5 fruit fly cellular contexts compared by ENCODE assay signal in the genomic region with DNA sequence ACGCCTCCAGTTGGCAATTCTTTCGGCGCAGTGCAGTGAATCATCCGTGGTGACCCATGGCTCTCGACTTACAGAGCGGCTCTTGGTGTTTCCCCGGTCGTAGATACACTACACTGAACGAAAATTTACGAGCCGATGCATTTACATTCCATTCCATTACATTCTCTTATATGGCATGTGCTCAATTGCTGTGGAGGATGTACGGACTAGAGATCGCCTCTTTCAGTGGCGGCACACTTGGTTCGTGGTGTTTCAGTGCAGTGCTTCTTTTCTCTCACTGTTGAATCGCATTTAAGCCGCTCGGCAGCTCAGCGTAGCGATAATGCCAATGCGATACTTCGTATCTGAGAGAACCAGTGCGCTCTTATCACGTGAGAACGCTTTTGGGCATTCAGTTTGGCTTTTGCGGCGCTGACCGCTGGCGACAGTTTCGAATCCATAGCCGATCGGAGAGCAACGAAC.
TF ChIP-seq lines count a peak whose summit lies in the region.

A gene (plus strand): TSS at position 412 of the 462 bp plus-strand sequence.

- no peak for TF ChIP-seq CTCF in whole organism, embryonic (GFP tag; optimal IDR thresholded peaks at IDR 0.05; lab: Kevin White, UChicago)

TF ChIP-seq in whole organism, adult, 20 proteins besides CTCF, POLR2A, EP300 and RAD21 (continues in another document):
- TF ChIP-seq CG14711 (tag; optimal IDR thresholded peaks at IDR 0.05; lab: Kevin White, UChicago), result peak; percentile 27
- TF ChIP-seq CG5204 (GFP tag; optimal IDR thresholded peaks at IDR 0.05; lab: Kevin White, UChicago), result no peak
- peak; percentile 76 for TF ChIP-seq CG33017 (tag; optimal IDR thresholded peaks at IDR 0.05; lab: Kevin White, UChicago)
- peak; percentile 68 for TF ChIP-seq bab1 (GFP tag; optimal IDR thresholded peaks at IDR 0.05; lab: Kevin White, UChicago)
- TF ChIP-seq CG12768 (GFP tag; optimal IDR thresholded peaks at IDR 0.05; lab: Kevin White, UChicago), result no peak
- peak; percentile 65 for TF ChIP-seq Hr96 (GFP tag; optimal IDR thresholded peaks at IDR 0.05; lab: Kevin White, UChicago)
- TF ChIP-seq cnc (optimal IDR thresholded peaks at IDR 0.05; lab: Kevin White, UChicago), result no peak
- peak; percentile 73 for TF ChIP-seq CG7101 (tag; optimal IDR thresholded peaks at IDR 0.05; lab: Kevin White, UChicago)
- TF ChIP-seq Crg-1 (GFP tag; optimal IDR thresholded peaks at IDR 0.05; lab: Kevin White, UChicago), result peak; percentile 60
- peak; percentile 10 for TF ChIP-seq pad (GFP tag; optimal IDR thresholded peaks at IDR 0.05; lab: Kevin White, UChicago)
- peak; percentile 2 for TF ChIP-seq cic (GFP tag; optimal IDR thresholded peaks at IDR 0.05; lab: Kevin White, UChicago)
- peak; percentile 63 for TF ChIP-seq Mnt (GFP tag; optimal IDR thresholded peaks at IDR 0.05; lab: Kevin White, UChicago)
- peak; percentile 69 for TF ChIP-seq CG11617 (GFP tag; optimal IDR thresholded peaks at IDR 0.05; lab: Kevin White, UChicago)
- peak; percentile 6 for TF ChIP-seq toe (GFP tag; optimal IDR thresholded peaks at IDR 0.05; lab: Kevin White, UChicago)
- TF ChIP-seq tj (GFP tag; optimal IDR thresholded peaks at IDR 0.05; lab: Kevin White, UChicago), result peak; percentile 60
- TF ChIP-seq CG7045 (GFP tag; optimal IDR thresholded peaks at IDR 0.05; lab: Kevin White, UChicago), result no peak
- no peak for TF ChIP-seq kay (GFP tag; lab: Kevin White, UChicago; ENCODE audit: borderline replicate concordance)

TF ChIP-seq in whole organism, embryonic, 481 proteins besides CTCF, POLR2A, EP300 and RAD21 (continues in another document):
- TF ChIP-seq CG18599 (GFP tag; optimal IDR thresholded peaks at IDR 0.05; lab: Kevin White, UChicago) (peak; percentile 36), CG1602 (GFP tag; optimal IDR thresholded peaks at IDR 0.05; lab: Kevin White, UChicago) (peak; percentile 12), CG8765 (GFP tag; IDR thresholded peaks at IDR 0.05; lab: Robert Waterston, UW) (no peak), CG11085 (GFP tag; IDR thresholded peaks at IDR 0.05; lab: Robert Waterston, UW) (no peak), CG1529 (GFP tag; optimal IDR thresholded peaks at IDR 0.05; lab: Kevin White, UChicago) (peak; percentile 12), CG43689 (GFP tag; IDR thresholded peaks at IDR 0.05; lab: Robert Waterston, UW) (no peak), CG3995 (GFP tag; optimal IDR thresholded peaks at IDR 0.05; lab: Kevin White, UChicago) (no peak), chm (GFP tag; IDR thresholded peaks at IDR 0.05; lab: Robert Waterston, UW) (peak; percentile 62; the same call in 1 of the 2 replicates), D19A (tag; optimal IDR thresholded peaks at IDR 0.05; lab: Kevin White, UChicago) (no peak), dan (GFP tag; IDR thresholded peaks at IDR 0.05; lab: Robert Waterston, UW) (no peak), gcm (GFP tag; optimal IDR thresholded peaks at IDR 0.05; lab: Kevin White, UChicago) (no peak), CG17568 (GFP tag; optimal IDR thresholded peaks at IDR 0.05; lab: Kevin White, UChicago) (no peak), HLHmδ (GFP tag; optimal IDR thresholded peaks at IDR 0.05; lab: Kevin White, UChicago) (no peak), Atf3 (GFP tag; optimal IDR thresholded peaks at IDR 0.05; lab: Kevin White, UChicago) (peak; percentile 20), bsh (GFP tag; optimal IDR thresholded peaks at IDR 0.05; lab: Kevin White, UChicago) (peak; percentile 17 to 70), CG2199 (GFP tag; IDR thresholded peaks at IDR 0.05; lab: Robert Waterston, UW) (no peak), Ets97D (GFP tag; optimal IDR thresholded peaks at IDR 0.05; lab: Kevin White, UChicago) (no peak), hbn (GFP tag; IDR thresholded peaks at IDR 0.05; lab: Robert Waterston, UW; ENCODE audit: partially characterized antibody) (no peak)

TF ChIP-seq in whole organism, prepupa, 60 proteins besides CTCF, POLR2A, EP300 and RAD21 (continues in another document):
- peak; percentile 68 for TF ChIP-seq Eip93F (GFP tag; optimal IDR thresholded peaks at IDR 0.05; lab: Kevin White, UChicago)
- TF ChIP-seq Smox (GFP tag; optimal IDR thresholded peaks at IDR 0.05; lab: Kevin White, UChicago), result peak; percentile 82
- TF ChIP-seq Eip78C (GFP tag; lab: Kevin White, UChicago), result peak; percentile 91
- TF ChIP-seq net (GFP tag; optimal IDR thresholded peaks at IDR 0.05; lab: Kevin White, UChicago), result peak; percentile 69
- peak; percentile 87 for TF ChIP-seq Sox14 (GFP tag; optimal IDR thresholded peaks at IDR 0.05; lab: Kevin White, UChicago)
- TF ChIP-seq Gug (GFP tag; IDR thresholded peaks at IDR 0.05; lab: Robert Waterston, UW), result peak; percentile 45
- peak; percentile 43 for TF ChIP-seq Blimp-1 (GFP tag; optimal IDR thresholded peaks at IDR 0.05; lab: Kevin White, UChicago)
- TF ChIP-seq OdsH (GFP tag; optimal IDR thresholded peaks at IDR 0.05; lab: Kevin White, UChicago), result peak; percentile 83
- TF ChIP-seq lz (GFP tag; optimal IDR thresholded peaks at IDR 0.05; lab: Kevin White, UChicago), result peak; percentile 82
- TF ChIP-seq CG1621 (tag; optimal IDR thresholded peaks at IDR 0.05; lab: Kevin White, UChicago), result peak; percentile 74
- TF ChIP-seq fkh (GFP tag; optimal IDR thresholded peaks at IDR 0.05; lab: Kevin White, UChicago), result no peak
- peak; percentile 80 for TF ChIP-seq Met (GFP tag; optimal IDR thresholded peaks at IDR 0.05; lab: Kevin White, UChicago)
- TF ChIP-seq svp (GFP tag; lab: Kevin White, UChicago), result peak; percentile 99
- TF ChIP-seq dsx (GFP tag; optimal IDR thresholded peaks at IDR 0.05; lab: Kevin White, UChicago; ENCODE audit: poor library complexity, severe bottlenecking), result peak; percentile 68
- peak; percentile 67 for TF ChIP-seq CG10669 (GFP tag; optimal IDR thresholded peaks at IDR 0.05; lab: Kevin White, UChicago)
- TF ChIP-seq CG16779 (tag; optimal IDR thresholded peaks at IDR 0.05; lab: Kevin White, UChicago), result peak; percentile 52
- TF ChIP-seq CG9139 (GFP tag; optimal IDR thresholded peaks at IDR 0.05; lab: Kevin White, UChicago), result peak; percentile 15
- peak; percentile 10 for TF ChIP-seq dac (GFP tag; optimal IDR thresholded peaks at IDR 0.05; lab: Kevin White, UChicago)

TF ChIP-seq in whole organism, pupa, 21 proteins besides CTCF, POLR2A, EP300 and RAD21 (continues in another document):
- TF ChIP-seq CG17806 (tag; optimal IDR thresholded peaks at IDR 0.05; lab: Kevin White, UChicago) (peak; percentile 65), fd96Ca (GFP tag; IDR thresholded peaks at IDR 0.05; lab: Robert Waterston, UW) (peak; percentile 85; the same call in 2 of the 3 replicates), Ets98B (GFP tag; IDR thresholded peaks at IDR 0.05; lab: Robert Waterston, UW) (peak; percentile 80), CG15710 (tag; optimal IDR thresholded peaks at IDR 0.05; lab: Kevin White, UChicago) (peak; percentile 81), CG12605 (GFP tag; IDR thresholded peaks at IDR 0.05; lab: Robert Waterston, UW) (peak; percentile 69), CG8301 (tag; optimal IDR thresholded peaks at IDR 0.05; lab: Kevin White, UChicago) (peak; percentile 54), CG13204 (GFP tag; optimal IDR thresholded peaks at IDR 0.05; lab: Kevin White, UChicago) (peak; percentile 65), gl (tag; optimal IDR thresholded peaks at IDR 0.05; lab: Kevin White, UChicago) (peak; percentile 49), rn (GFP tag; IDR thresholded peaks at IDR 0.05; lab: Robert Waterston, UW) (peak; percentile 42; the same call in 1 of the 2 replicates), EcR (GFP tag; optimal IDR thresholded peaks at IDR 0.05; lab: Kevin White, UChicago) (peak; percentile 72), CG14655 (GFP tag; optimal IDR thresholded peaks at IDR 0.05; lab: Kevin White, UChicago) (no peak), CG10348 (GFP tag; IDR thresholded peaks at IDR 0.05; lab: Robert Waterston, UW) (no peak), CG9948 (tag; optimal IDR thresholded peaks at IDR 0.05; lab: Kevin White, UChicago) (peak; percentile 62), CG32121 (GFP tag; IDR thresholded peaks at IDR 0.05; lab: Robert Waterston, UW) (peak; percentile 72), Pif1B (GFP tag; optimal IDR thresholded peaks at IDR 0.05; lab: Kevin White, UChicago) (peak; percentile 62), Pif1A (GFP tag; optimal IDR thresholded peaks at IDR 0.05; lab: Kevin White, UChicago) (peak; percentile 75), Snoo (tag; optimal IDR thresholded peaks at IDR 0.05; lab: Kevin White, UChicago) (peak; percentile 80), D1 (tag; optimal IDR thresholded peaks at IDR 0.05; lab: Kevin White, UChicago) (peak; percentile 13), CG34367 (tag; optimal IDR thresholded peaks at IDR 0.05; lab: Kevin White, UChicago) (peak; percentile 73)

TF ChIP-seq in whole organism, wandering third instar larva, 38 proteins besides CTCF, POLR2A, EP300 and RAD21 (continues in another document):
- TF ChIP-seq foxo (GFP tag; optimal IDR thresholded peaks at IDR 0.05; lab: Kevin White, UChicago) (peak; percentile 9 to 86), Sp1 (GFP tag; optimal IDR thresholded peaks at IDR 0.05; lab: Kevin White, UChicago) (peak; percentile 67), GATAd (GFP tag; optimal IDR thresholded peaks at IDR 0.05; lab: Kevin White, UChicago) (no peak), fru (GFP tag; optimal IDR thresholded peaks at IDR 0.05; lab: Kevin White, UChicago) (peak; percentile 87), sage (GFP tag; optimal IDR thresholded peaks at IDR 0.05; lab: Kevin White, UChicago) (no peak), Abd-B (GFP tag; optimal IDR thresholded peaks at IDR 0.05; lab: Kevin White, UChicago) (no peak), Dfd (GFP tag; optimal IDR thresholded peaks at IDR 0.05; lab: Kevin White, UChicago) (no peak), Jra (GFP tag; optimal IDR thresholded peaks at IDR 0.05; lab: Kevin White, UChicago) (peak; percentile 65), h (GFP tag; optimal IDR thresholded peaks at IDR 0.05; lab: Kevin White, UChicago) (peak; percentile 71), br (GFP tag; optimal IDR thresholded peaks at IDR 0.05; lab: Kevin White, UChicago) (peak; percentile 83), Mio (GFP tag; optimal IDR thresholded peaks at IDR 0.05; lab: Kevin White, UChicago) (peak; percentile 41), CG32264 (GFP tag; optimal IDR thresholded peaks at IDR 0.05; lab: Kevin White, UChicago) (no peak), rgr (GFP tag; optimal IDR thresholded peaks at IDR 0.05; lab: Kevin White, UChicago) (peak; percentile 82), Hnf4 (GFP tag; optimal IDR thresholded peaks at IDR 0.05; lab: Kevin White, UChicago) (peak; percentile 77), OdsH (GFP tag; optimal IDR thresholded peaks at IDR 0.05; lab: Kevin White, UChicago) (peak; percentile 75), HLH106 (tag; optimal IDR thresholded peaks at IDR 0.05; lab: Kevin White, UChicago) (peak; percentile 69), Rel (GFP tag; optimal IDR thresholded peaks at IDR 0.05; lab: Kevin White, UChicago) (peak; percentile 31), Rel (tag; optimal IDR thresholded peaks at IDR 0.05; lab: Kevin White, UChicago) (peak; percentile 98), sv (GFP tag; optimal IDR thresholded peaks at IDR 0.05; lab: Kevin White, UChicago) (peak; percentile 8), Dif (GFP tag; optimal IDR thresholded peaks at IDR 0.05; lab: Kevin White, UChicago; ENCODE audit: partially characterized antibody) (peak; percentile 16), psq (GFP tag; optimal IDR thresholded peaks at IDR 0.05; lab: Kevin White, UChicago) (peak; percentile 66), woc (GFP tag; optimal IDR thresholded peaks at IDR 0.05; lab: Kevin White, UChicago) (peak; percentile 60)
